Fruit fly (Drosophila melanogaster) whole organism, embryonic: ENCODE results near the gene Iru.

Experiments used
- CG12236 ChIP-seq: fragments of 200-800 bp; sonication (Bioruptor generic); optimal IDR thresholded peaks from 2 replicates; lab custom pipeline; 2016; ENCODE audit warnings: missing biosample characterization, missing genetic modification characterization
- CG17385 ChIP-seq: fragments of 200-800 bp; sonication (Bioruptor generic); optimal IDR thresholded peaks from 3 replicates; lab custom pipeline; 2018; ENCODE audit warnings: missing biosample characterization, mild to moderate bottlenecking, missing genetic modification characterization
- CG6791 ChIP-seq: fragments of 200-800 bp; sonication (Bioruptor generic); IDR thresholded peaks from 3 replicates; pipeline ENCODE4 v1.3.6; 2022; ENCODE audit warnings: missing biosample characterization, missing genetic modification characterization; ENCODE audit not compliant: partially characterized antibody
- CG7372 ChIP-seq: fragments of 200-800 bp; sonication (Bioruptor generic); IDR thresholded peaks from 2 replicates; pipeline ENCODE4 v1.3.6; 2022; ENCODE audit warnings: missing biosample characterization, missing genetic modification characterization
- CG8281 ChIP-seq: fragments of 200-800 bp; sonication (Bioruptor generic); optimal IDR thresholded peaks from 2 replicates; lab custom pipeline; 2018; ENCODE audit warnings: missing biosample characterization, mild to moderate bottlenecking, missing genetic modification characterization, moderate library complexity
- Dbx ChIP-seq: fragments of 200-800 bp; sonication (Bioruptor generic); IDR thresholded peaks from 3 replicates; pipeline ENCODE4 v1.3.6; 2022; ENCODE audit warnings: missing biosample characterization, missing genetic modification characterization
- HmgD ChIP-seq: fragments of 200-800 bp; sonication (Bioruptor generic); optimal IDR thresholded peaks from 3 replicates; lab custom pipeline; 2016; ENCODE audit warnings: missing biosample characterization, missing genetic modification characterization
- HmgZ ChIP-seq: fragments of 200-800 bp; sonication (Bioruptor generic); optimal IDR thresholded peaks from 2 replicates; lab custom pipeline; 2018; ENCODE audit warnings: missing biosample characterization, mild to moderate bottlenecking, missing genetic modification characterization
- sens ChIP-seq: fragments of 200-800 bp; sonication (Bioruptor generic); peaks from one replicate; lab custom pipeline; 2016; ENCODE audit warnings: missing biosample characterization, missing genetic modification characterization

dm6 chr3R:9051937-9052680, 45.9 kb downstream of the Iru start, which contains the start of gene Kdm2:
- TF ChIP-seq CG17385 (GFP tag; lab: Kevin White, UChicago) (peak; percentile 42), Dbx (GFP tag; lab: Robert Waterston, UW) (no peak), CG12236 (GFP tag; lab: Kevin White, UChicago) (no peak), HmgZ (peak; percentile 36), sens (GFP tag; lab: Kevin White, UChicago) (peak; percentile 73), CG7372 (GFP tag; lab: Robert Waterston, UW) (no peak), HmgD (no peak), CG8281 (peak; percentile 18), CG6791 (GFP tag; lab: Robert Waterston, UW) (no peak)
